Fruit fly (Drosophila melanogaster): ENCODE measurements around the gene wrd.

The wrd gene

dm6 chr3R:18188702-18189125 is 21.2 kb downstream of the wrd start, which contains the start of the genes CG12321 and MED17:
Gene CG12321 (minus strand): TSS chr3R:18188707.
Gene MED17 (plus strand): TSS chr3R:18189072.
- TF ChIP-seq EcR (GFP tag; optimal IDR thresholded peaks at IDR 0.05) (no peak), Dll (optimal IDR thresholded peaks at IDR 0.05) (no peak), CG8478 (optimal IDR thresholded peaks at IDR 0.05) (no peak), pan (optimal IDR thresholded peaks at IDR 0.05) (no peak), psq (optimal IDR thresholded peaks at IDR 0.05) (no peak), usp (GFP tag; optimal IDR thresholded peaks at IDR 0.05) (no peak)

- no peak for TF ChIP-seq EcR (GFP tag; optimal IDR thresholded peaks at IDR 0.05)
- no peak for TF ChIP-seq CG8478 (optimal IDR thresholded peaks at IDR 0.05)
- TF ChIP-seq Dll (optimal IDR thresholded peaks at IDR 0.05), result no peak
- no peak for TF ChIP-seq psq (optimal IDR thresholded peaks at IDR 0.05)
- TF ChIP-seq usp (GFP tag; optimal IDR thresholded peaks at IDR 0.05), result no peak
- no peak for TF ChIP-seq pan (optimal IDR thresholded peaks at IDR 0.05)
Observed at dm6 chr3R:18191867-18192266, 24.3 kb downstream of the wrd start, which contains the start of gene CG14313. Gene CG14313 (minus strand): TSS chr3R:18191967.

dm6 chr3R:18195295-18195694 is 27.7 kb downstream of the wrd start:
- TF ChIP-seq EcR (GFP tag; optimal IDR thresholded peaks at IDR 0.05) (no peak), CG8478 (optimal IDR thresholded peaks at IDR 0.05) (no peak), usp (GFP tag; optimal IDR thresholded peaks at IDR 0.05) (no peak), Dll (optimal IDR thresholded peaks at IDR 0.05) (no peak), psq (optimal IDR thresholded peaks at IDR 0.05) (no peak), pan (optimal IDR thresholded peaks at IDR 0.05) (no peak)

dm6 chr3R:18196622-18196990 is 29.0 kb downstream of the wrd start:
- TF ChIP-seq pan (optimal IDR thresholded peaks at IDR 0.05) (no peak), EcR (GFP tag; optimal IDR thresholded peaks at IDR 0.05) (no peak), usp (GFP tag; optimal IDR thresholded peaks at IDR 0.05) (no peak), psq (optimal IDR thresholded peaks at IDR 0.05) (no peak), CG8478 (optimal IDR thresholded peaks at IDR 0.05) (no peak), Dll (optimal IDR thresholded peaks at IDR 0.05) (no peak)

dm6 chr3R:18196991-18197801 is 29.6 kb downstream of the wrd start:
- TF ChIP-seq Dll (optimal IDR thresholded peaks at IDR 0.05) (peak; percentile 98), EcR (GFP tag; optimal IDR thresholded peaks at IDR 0.05) (no peak), CG8478 (optimal IDR thresholded peaks at IDR 0.05) (peak; percentile 51), psq (optimal IDR thresholded peaks at IDR 0.05) (no peak)

dm6 chr3R:18197802-18198148 is 30.2 kb downstream of the wrd start:
- TF ChIP-seq pan (optimal IDR thresholded peaks at IDR 0.05), result no peak
- TF ChIP-seq CG8478 (optimal IDR thresholded peaks at IDR 0.05), result no peak
- no peak for TF ChIP-seq Dll (optimal IDR thresholded peaks at IDR 0.05)
- TF ChIP-seq usp (GFP tag; optimal IDR thresholded peaks at IDR 0.05), result no peak
- TF ChIP-seq psq (optimal IDR thresholded peaks at IDR 0.05), result no peak
- TF ChIP-seq EcR (GFP tag; optimal IDR thresholded peaks at IDR 0.05), result no peak

dm6 chr3R:18198518-18199118 is 31.1 kb downstream of the wrd start:
- TF ChIP-seq Dll (optimal IDR thresholded peaks at IDR 0.05), result peak; percentile 97
- no peak for TF ChIP-seq usp (GFP tag; optimal IDR thresholded peaks at IDR 0.05)
- TF ChIP-seq EcR (GFP tag; optimal IDR thresholded peaks at IDR 0.05), result no peak
- no peak for TF ChIP-seq CG8478 (optimal IDR thresholded peaks at IDR 0.05)
- no peak for TF ChIP-seq pan (optimal IDR thresholded peaks at IDR 0.05)
- TF ChIP-seq psq (optimal IDR thresholded peaks at IDR 0.05), result no peak

- peak; percentile 59 for TF ChIP-seq psq (optimal IDR thresholded peaks at IDR 0.05)
- TF ChIP-seq CG8478 (optimal IDR thresholded peaks at IDR 0.05), result no peak
- TF ChIP-seq Dll (optimal IDR thresholded peaks at IDR 0.05), result no peak
- no peak for TF ChIP-seq EcR (GFP tag; optimal IDR thresholded peaks at IDR 0.05)
Observed at dm6 chr3R:18199177-18199884, 31.8 kb downstream of the wrd start, which contains the start of the genes Ssdp and CG7985. Gene Ssdp (minus strand): TSS chr3R:18199595. Gene CG7985 (plus strand): TSS chr3R:18199857.

- TF ChIP-seq pan (optimal IDR thresholded peaks at IDR 0.05), result no peak
- no peak for TF ChIP-seq CG8478 (optimal IDR thresholded peaks at IDR 0.05)
- TF ChIP-seq psq (optimal IDR thresholded peaks at IDR 0.05), result no peak
- TF ChIP-seq EcR (GFP tag; optimal IDR thresholded peaks at IDR 0.05), result no peak
- no peak for TF ChIP-seq usp (GFP tag; optimal IDR thresholded peaks at IDR 0.05)
- TF ChIP-seq Dll (optimal IDR thresholded peaks at IDR 0.05), result no peak
Observed at dm6 chr3R:18199885-18200249, 32.3 kb downstream of the wrd start.

dm6 chr3R:18208479-18208878 is 40.9 kb downstream of the wrd start, which contains the start of gene CG44158:
Gene CG44158 (plus strand): TSS chr3R:18208779.
- no peak for TF ChIP-seq usp (GFP tag; optimal IDR thresholded peaks at IDR 0.05)
- TF ChIP-seq psq (optimal IDR thresholded peaks at IDR 0.05), result no peak
- TF ChIP-seq Dll (optimal IDR thresholded peaks at IDR 0.05), result no peak
- no peak for TF ChIP-seq EcR (GFP tag; optimal IDR thresholded peaks at IDR 0.05)
- no peak for TF ChIP-seq pan (optimal IDR thresholded peaks at IDR 0.05)
- no peak for TF ChIP-seq CG8478 (optimal IDR thresholded peaks at IDR 0.05)

dm6 chr3R:18215300-18215699 is 47.7 kb downstream of the wrd start:
- TF ChIP-seq CG8478 (optimal IDR thresholded peaks at IDR 0.05) (no peak), psq (optimal IDR thresholded peaks at IDR 0.05) (no peak), pan (optimal IDR thresholded peaks at IDR 0.05) (no peak), EcR (GFP tag; optimal IDR thresholded peaks at IDR 0.05) (no peak), Dll (optimal IDR thresholded peaks at IDR 0.05) (no peak), usp (GFP tag; optimal IDR thresholded peaks at IDR 0.05) (no peak)

- TF ChIP-seq psq (optimal IDR thresholded peaks at IDR 0.05), result no peak
- TF ChIP-seq usp (GFP tag; optimal IDR thresholded peaks at IDR 0.05), result no peak
Observed at dm6 chr3R:18215900-18216299, 48.3 kb downstream of the wrd start, which contains the start of gene CG14314. Gene CG14314 (plus strand): TSS chr3R:18216142.
